Fruit fly (Drosophila melanogaster) whole organism, embryonic: ENCODE measurements around the gene CG43897.

Experiments
- ATbp ChIP-seq: fragments of 200-800 bp; sonication (Bioruptor generic); optimal IDR thresholded peaks from 2 replicates; lab custom pipeline; 2017; ENCODE audit warnings: missing biosample characterization, mild to moderate bottlenecking, missing genetic modification characterization, missing genetic modification reagents
- Ada2b ChIP-seq: fragments of 200-800 bp; sonication (Bioruptor generic); IDR thresholded peaks from 2 replicates; pipeline ENCODE4 v1.3.6; 2022; ENCODE audit warnings: missing biosample characterization, missing genetic modification characterization
- Aef1 ChIP-seq: fragments of 200-800 bp; sonication (Bioruptor generic); IDR thresholded peaks from 3 replicates; pipeline ENCODE4 v1.3.6; 2022; ENCODE audit warnings: missing biosample characterization, missing genetic modification characterization
- Atf6 ChIP-seq: fragments of 200-800 bp; sonication (Bioruptor generic); IDR thresholded peaks from 2 replicates; pipeline ENCODE4 v1.3.6; 2022; ENCODE audit warnings: missing biosample characterization, missing genetic modification characterization
- CG11696 ChIP-seq: fragments of 200-800 bp; sonication (Bioruptor generic); IDR thresholded peaks from 2 replicates; pipeline ENCODE4 v1.3.6; 2022; ENCODE audit warnings: missing biosample characterization, missing genetic modification characterization
- CG12659 ChIP-seq: fragments of 200-800 bp; sonication (Bioruptor generic); optimal IDR thresholded peaks from 3 replicates; lab custom pipeline; 2017; ENCODE audit warnings: mild to moderate bottlenecking, missing biosample characterization, missing genetic modification reagents, missing genetic modification characterization
- CG14050 ChIP-seq: fragments of 200-800 bp; sonication (Bioruptor generic); IDR thresholded peaks from 3 replicates; pipeline ENCODE4 v1.3.6; 2022; ENCODE audit warnings: missing biosample characterization, missing genetic modification characterization
- CG14441 ChIP-seq: fragments of 200-800 bp; sonication (Bioruptor generic); IDR thresholded peaks from 2 replicates; pipeline ENCODE4 v1.3.6; 2022; ENCODE audit warnings: missing biosample characterization, missing genetic modification characterization
- CG14965 ChIP-seq: fragments of 200-800 bp; sonication (Bioruptor generic); optimal IDR thresholded peaks from 2 replicates; lab custom pipeline; 2016; ENCODE audit warnings: missing biosample characterization, missing genetic modification characterization, borderline replicate concordance
- CG17186 ChIP-seq: fragments of 200-800 bp; sonication (Bioruptor generic); optimal IDR thresholded peaks from 3 replicates; lab custom pipeline; 2017; ENCODE audit warnings: missing biosample characterization, missing genetic modification reagents, missing genetic modification characterization
- CG17385 ChIP-seq: fragments of 200-800 bp; sonication (Bioruptor generic); optimal IDR thresholded peaks from 3 replicates; lab custom pipeline; 2018; ENCODE audit warnings: missing biosample characterization, mild to moderate bottlenecking, missing genetic modification characterization
- CG2202 ChIP-seq: fragments of 200-800 bp; sonication (Bioruptor generic); optimal IDR thresholded peaks from 2 replicates; lab custom pipeline; 2018; ENCODE audit warnings: missing biosample characterization, mild to moderate bottlenecking, missing genetic modification characterization
- CG2875 ChIP-seq: fragments of 200-800 bp; sonication (Bioruptor generic); optimal IDR thresholded peaks from 2 replicates; lab custom pipeline; 2017; ENCODE audit warnings: missing biosample characterization, mild to moderate bottlenecking, missing genetic modification characterization, missing genetic modification reagents
- CG2889 ChIP-seq: fragments of 200-800 bp; sonication (Bioruptor generic); IDR thresholded peaks from 3 replicates; pipeline ENCODE4 v1.3.6; 2022; ENCODE audit warnings: missing biosample characterization, missing genetic modification characterization
- CG30020 ChIP-seq: fragments of 200-800 bp; optimal IDR thresholded peaks from 2 replicates; lab custom pipeline; 2019; ENCODE audit warnings: missing biosample characterization, mild to moderate bottlenecking, missing genetic modification characterization, moderate library complexity
- CG32767 ChIP-seq: fragments of 200-800 bp; sonication (Bioruptor generic); IDR thresholded peaks from 2 replicates; pipeline ENCODE4 v1.3.6; 2022; ENCODE audit warnings: missing biosample characterization, missing genetic modification characterization
- CG32772 ChIP-seq: fragments of 200-800 bp; sonication (Bioruptor generic); IDR thresholded peaks from 2 replicates; pipeline ENCODE4 v1.3.6; 2022; ENCODE audit warnings: missing biosample characterization, missing genetic modification characterization
- CG34224 ChIP-seq: fragments of 200-800 bp; sonication (Bioruptor generic); IDR thresholded peaks from 3 replicates; pipeline ENCODE4 v1.3.6; 2022; ENCODE audit warnings: missing biosample characterization, missing genetic modification characterization; ENCODE audit not compliant: partially characterized antibody
- CG3847 ChIP-seq: fragments of 200-800 bp; sonication (Bioruptor generic); IDR thresholded peaks from 2 replicates; pipeline ENCODE4 v1.3.6; 2022; ENCODE audit warnings: missing biosample characterization, missing genetic modification characterization
- CG4282 ChIP-seq: fragments of 200-800 bp; sonication (Bioruptor generic); optimal IDR thresholded peaks from 2 replicates; lab custom pipeline; 2016; ENCODE audit warnings: missing biosample characterization, missing genetic modification characterization
- CG4820 ChIP-seq: fragments of 200-800 bp; sonication (Bioruptor generic); optimal IDR thresholded peaks from 3 replicates; lab custom pipeline; 2016; ENCODE audit warnings: missing biosample characterization, missing genetic modification characterization
- CG7271 ChIP-seq: fragments of 200-800 bp; sonication (Bioruptor generic); optimal IDR thresholded peaks from 2 replicates; lab custom pipeline; 2018; ENCODE audit warnings: missing biosample characterization, mild to moderate bottlenecking, missing genetic modification characterization, moderate library complexity
- CG9876 ChIP-seq: fragments of 200-800 bp; sonication (Bioruptor generic); optimal IDR thresholded peaks from 2 replicates; lab custom pipeline; 2016; ENCODE audit warnings: missing biosample characterization, missing genetic modification characterization
- Hr78 ChIP-seq, 2 experiments: fragments of 200-800 bp in 1 of 2; fragments of >200 bp in 1 of 2; sonication (Bioruptor generic) in 1 of 2; optimal IDR thresholded peaks; 2 replicates each; lab custom pipeline; 2017 to 2019; ENCODE audit warnings: missing biosample characterization in 2 of 2, missing genetic modification characterization in 2 of 2, mild to moderate bottlenecking in 1 of 2, moderate library complexity in 1 of 2
- Lhr ChIP-seq: fragments of 200-800 bp; sonication (Bioruptor generic); optimal IDR thresholded peaks from 3 replicates; lab custom pipeline; 2017; ENCODE audit warnings: mild to moderate bottlenecking, missing biosample characterization, missing genetic modification reagents, missing genetic modification characterization
- Meics ChIP-seq: fragments of 200-800 bp; sonication (Bioruptor generic); optimal IDR thresholded peaks from 2 replicates; lab custom pipeline; 2017; ENCODE audit warnings: missing biosample characterization, mild to moderate bottlenecking, missing genetic modification characterization
- PHDP ChIP-seq: fragments of 200-800 bp; sonication (Bioruptor generic); optimal IDR thresholded peaks from 3 replicates; lab custom pipeline; 2018; ENCODE audit warnings: missing biosample characterization, mild to moderate bottlenecking, missing genetic modification characterization, moderate library complexity
- Sox100B ChIP-seq: fragments of 200-800 bp; sonication (Bioruptor generic); optimal IDR thresholded peaks from 3 replicates; lab custom pipeline; 2018; ENCODE audit warnings: missing biosample characterization, mild to moderate bottlenecking, missing genetic modification characterization
- Tbp ChIP-seq: fragments of >200 bp; optimal IDR thresholded peaks from 2 replicates; lab custom pipeline; 2018; ENCODE audit warnings: missing biosample characterization, missing genetic modification characterization
- croc ChIP-seq: fragments of 200-800 bp; sonication (Bioruptor generic); conservative IDR thresholded peaks from 3 replicates; pipeline ENCODE4 v1.3.6; 2022; ENCODE audit warnings: missing biosample characterization, missing genetic modification characterization
- ftz-f1 ChIP-seq: fragments of 200-800 bp; sonication (Bioruptor generic); optimal IDR thresholded peaks from 2 replicates; lab custom pipeline; 2016; ENCODE audit warnings: missing biosample characterization, missing genetic modification characterization
- fu2 ChIP-seq: fragments of 200-800 bp; sonication (Bioruptor generic); optimal IDR thresholded peaks from 2 replicates; lab custom pipeline; 2016; ENCODE audit warnings: missing biosample characterization, missing genetic modification characterization
- gfzf ChIP-seq: fragments of 200-800 bp; sonication (Bioruptor generic); optimal IDR thresholded peaks from 2 replicates; lab custom pipeline; 2016; ENCODE audit warnings: missing biosample characterization, mild to moderate bottlenecking, missing genetic modification characterization, moderate library complexity
- hb ChIP-seq: fragments of 200-800 bp; sonication (Bioruptor generic); IDR thresholded peaks from 3 replicates; pipeline ENCODE4 v1.3.6; 2022; ENCODE audit warnings: missing biosample characterization, missing genetic modification characterization; ENCODE audit not compliant: partially characterized antibody
- nau ChIP-seq: fragments of 200-800 bp; sonication (Bioruptor generic); optimal IDR thresholded peaks from 3 replicates; lab custom pipeline; 2017; ENCODE audit warnings: missing biosample characterization, mild to moderate bottlenecking, missing genetic modification characterization, missing genetic modification reagents
- nerfin-1 ChIP-seq: fragments of 200-800 bp; sonication (Bioruptor generic); optimal IDR thresholded peaks from 3 replicates; lab custom pipeline; 2019; ENCODE audit warnings: missing biosample characterization, mild to moderate bottlenecking, missing genetic modification characterization, moderate library complexity
- nom ChIP-seq: fragments of 200-800 bp; sonication (Bioruptor generic); optimal IDR thresholded peaks from 2 replicates; lab custom pipeline; 2017; ENCODE audit warnings: missing biosample characterization, missing genetic modification characterization, mild to moderate bottlenecking, moderate library complexity, missing genetic modification reagents
- pan ChIP-seq, 4 experiments: fragments of >200 bp in 3 of 4; fragments of 200-800 bp in 1 of 4; sonication (Bioruptor generic) in 1 of 4; optimal IDR thresholded peaks in 3 of 4; IDR thresholded peaks in 1 of 4; 2 replicates each; pipeline versions ENCODE4 v1.3.6 to Lab custom; 2017 to 2022; ENCODE audit warnings: missing biosample characterization in 2 of 4, missing genetic modification characterization in 2 of 4, mixed read lengths in 1 of 4
- prd ChIP-seq, 3 experiments: fragments of >200 bp in 2 of 3; fragments of 200-800 bp in 1 of 3; sonication (Bioruptor generic) in 1 of 3; optimal IDR thresholded peaks in 2 of 3; IDR thresholded peaks in 1 of 3; 2 replicates in 2 of 3; 3 replicates in 1 of 3; pipeline versions ENCODE4 v1.3.6 to Lab custom; 2017 to 2022; ENCODE audit warnings: missing biosample characterization in 1 of 3, missing genetic modification characterization in 1 of 3
- sr ChIP-seq: fragments of 200-800 bp; sonication (Bioruptor generic); IDR thresholded peaks from 3 replicates; pipeline ENCODE4 v1.3.6; 2022; ENCODE audit warnings: missing biosample characterization, missing genetic modification characterization
- ssp ChIP-seq: fragments of 200-800 bp; sonication (Bioruptor generic); IDR thresholded peaks from 2 replicates; pipeline ENCODE4 v1.3.6; 2022; ENCODE audit warnings: missing biosample characterization, missing genetic modification characterization
- sug ChIP-seq: fragments of 200-800 bp; optimal IDR thresholded peaks from 2 replicates; lab custom pipeline; 2019; ENCODE audit warnings: missing biosample characterization, mild to moderate bottlenecking, missing genetic modification characterization, moderate library complexity
- tll ChIP-seq, 2 experiments: fragments of 200-800 bp in 1 of 2; fragments of >200 bp in 1 of 2; sonication (Bioruptor generic) in 1 of 2; optimal IDR thresholded peaks; 2 replicates each; lab custom pipeline; 2017 to 2019; ENCODE audit warnings: missing biosample characterization in 2 of 2, missing genetic modification characterization in 2 of 2, mild to moderate bottlenecking in 1 of 2, moderate library complexity in 1 of 2
- trh ChIP-seq: fragments of 200-800 bp; sonication (Bioruptor generic); optimal IDR thresholded peaks from 2 replicates; lab custom pipeline; 2016; ENCODE audit warnings: missing biosample characterization, missing genetic modification characterization
- tup ChIP-seq: fragments of 200-800 bp; sonication (Bioruptor generic); optimal IDR thresholded peaks from 2 replicates; lab custom pipeline; 2016; ENCODE audit warnings: missing biosample characterization, mild to moderate bottlenecking, missing genetic modification characterization, moderate library complexity
- wor ChIP-seq: fragments of 200-800 bp; sonication (Bioruptor generic); IDR thresholded peaks from 2 replicates; pipeline ENCODE4 v1.3.6; 2022; ENCODE audit warnings: missing biosample characterization, missing genetic modification characterization

The CG43897 gene

dm6 chr3L:9856430-9857218 is 43.0 kb downstream of the CG43897 start (continued):
- TF ChIP-seq wor (GFP tag; lab: Robert Waterston, UW): peak; percentile 76
- 0 out of 3 replicates have a peak, but pooled peaks have one; percentile 40 for TF ChIP-seq CG2889 (GFP tag; lab: Robert Waterston, UW)
- peak; percentile 74 for TF ChIP-seq ssp (GFP tag; lab: Robert Waterston, UW)
- no peak for TF ChIP-seq Tbp
- TF ChIP-seq CG14441 (GFP tag; lab: Robert Waterston, UW): peak; percentile 66
- no peak for TF ChIP-seq hb
- TF ChIP-seq prd (optimal IDR thresholded peaks at IDR 0.05; lab: Kevin White, UChicago): no peak
- TF ChIP-seq prd (GFP tag; IDR thresholded peaks at IDR 0.05; lab: Robert Waterston, UW): peak; percentile 93
- TF ChIP-seq CG9876: no peak
- TF ChIP-seq CG30020 (tag; lab: Kevin White, UChicago): peak; percentile 9
- peak; percentile 68; the same call in 2 of the 3 replicates for TF ChIP-seq sr
- peak; percentile 87 for TF ChIP-seq PHDP (tag; lab: Kevin White, UChicago)
- peak; percentile 79 for TF ChIP-seq CG4820 (GFP tag; lab: Kevin White, UChicago)
- TF ChIP-seq trh (GFP tag; lab: Kevin White, UChicago): peak; percentile 35
- no peak for TF ChIP-seq CG14965
- peak; percentile 39; the same call in 1 of the 3 replicates for TF ChIP-seq CG14050 (GFP tag; lab: Robert Waterston, UW)
- peak; percentile 85 for TF ChIP-seq CG32772 (GFP tag; lab: Robert Waterston, UW)
- peak; percentile 81 for TF ChIP-seq CG17385
- TF ChIP-seq CG3847 (GFP tag; lab: Robert Waterston, UW): peak; percentile 60
- peak; percentile 60 for TF ChIP-seq Aef1
- peak; percentile 9 for TF ChIP-seq nom
- peak; percentile 12 for TF ChIP-seq tup (GFP tag; lab: Kevin White, UChicago)
- TF ChIP-seq gfzf (GFP tag; lab: Kevin White, UChicago): no peak
- TF ChIP-seq CG11696 (GFP tag; lab: Robert Waterston, UW): peak; percentile 54
- TF ChIP-seq CG12659 (GFP tag; lab: Kevin White, UChicago): peak; percentile 42
- TF ChIP-seq Lhr: peak; percentile 48
- peak; percentile 69 for TF ChIP-seq Meics (GFP tag; lab: Kevin White, UChicago)
- peak; percentile 78 for TF ChIP-seq CG2875 (GFP tag; lab: Kevin White, UChicago)
- peak; percentile 85 for TF ChIP-seq Sox100B (GFP tag; lab: Kevin White, UChicago)
- TF ChIP-seq CG32767 (GFP tag; lab: Robert Waterston, UW): peak; percentile 82
- no peak for TF ChIP-seq ftz-f1 (GFP tag; lab: Kevin White, UChicago)
- peak; percentile 81 for TF ChIP-seq ATbp (GFP tag; lab: Kevin White, UChicago)
- no peak for TF ChIP-seq pan (optimal IDR thresholded peaks at IDR 0.05; lab: Kevin White, UChicago)
- peak in 1 of 2 experiments; percentile 87 for TF ChIP-seq pan (GFP tag; optimal IDR thresholded peaks at IDR 0.05 in 1 of 2, IDR thresholded peaks at IDR 0.05 in 1 of 2)
- TF ChIP-seq CG2202 (tag; lab: Kevin White, UChicago): peak; percentile 87
- TF ChIP-seq CG34224 (GFP tag; lab: Robert Waterston, UW): no peak
- no peak for TF ChIP-seq sug
- peak in 1 of 2 experiments; percentile 21 for TF ChIP-seq tll (GFP tag; optimal IDR thresholded peaks at IDR 0.05; lab: Kevin White, UChicago)
- peak; percentile 6 for TF ChIP-seq nau (GFP tag; lab: Kevin White, UChicago)
- TF ChIP-seq Atf6 (GFP tag; lab: Robert Waterston, UW): peak; percentile 73
- TF ChIP-seq Ada2b (GFP tag; lab: Robert Waterston, UW): peak; percentile 69
- TF ChIP-seq CG17186 (GFP tag; lab: Kevin White, UChicago): peak; percentile 25
- no peak for TF ChIP-seq CG4282
- peak; percentile 85 for TF ChIP-seq croc (GFP tag; lab: Robert Waterston, UW)
- peak in 1 of 2 experiments; percentile 74 for TF ChIP-seq Hr78 (GFP tag; optimal IDR thresholded peaks at IDR 0.05; lab: Kevin White, UChicago)
- TF ChIP-seq CG7271: peak; percentile 86
- no peak for TF ChIP-seq fu2 (GFP tag; lab: Kevin White, UChicago)
- TF ChIP-seq nerfin-1 (tag; lab: Kevin White, UChicago): peak; percentile 86
